Fruit fly (Drosophila melanogaster) whole organism, pupa: ENCODE data around the gene Nep6.

ENCODE experiments used
- CG10348 ChIP-seq: fragments of 200-800 bp; sonication (Bioruptor generic); IDR thresholded peaks from 2 replicates; pipeline ENCODE4 v1.3.6; 2022; ENCODE audit warnings: missing biosample characterization, missing genetic modification characterization
- CG12605 ChIP-seq: fragments of 200-800 bp; sonication (Bioruptor generic); IDR thresholded peaks from 2 replicates; pipeline ENCODE4 v1.3.6; 2022; ENCODE audit warnings: missing biosample characterization, missing genetic modification characterization
- CG13204 ChIP-seq: fragments of 200-800 bp; sonication (Bioruptor generic); optimal IDR thresholded peaks from 2 replicates; lab custom pipeline; 2018; ENCODE audit warnings: missing biosample characterization, mild to moderate bottlenecking, missing genetic modification characterization, moderate library complexity
- CG14655 ChIP-seq: fragments of 200-800 bp; sonication (Bioruptor generic); optimal IDR thresholded peaks from 3 replicates; lab custom pipeline; 2017; ENCODE audit warnings: mild to moderate bottlenecking, missing biosample characterization, missing genetic modification reagents, missing genetic modification characterization
- CG15710 ChIP-seq: fragments of 200-800 bp; sonication (Bioruptor generic); optimal IDR thresholded peaks from 2 replicates; lab custom pipeline; 2018; ENCODE audit warnings: missing biosample characterization, mild to moderate bottlenecking, missing genetic modification characterization, moderate library complexity
- CG17806 ChIP-seq: fragments of 200-800 bp; sonication (Bioruptor generic); optimal IDR thresholded peaks from 2 replicates; lab custom pipeline; 2018; ENCODE audit warnings: missing biosample characterization, mild to moderate bottlenecking, missing genetic modification characterization, moderate library complexity
- CG32121 ChIP-seq: fragments of 200-800 bp; sonication (Bioruptor generic); IDR thresholded peaks from 2 replicates; pipeline ENCODE4 v1.3.6; 2022; ENCODE audit warnings: missing biosample characterization, missing genetic modification characterization
- CG34367 ChIP-seq: fragments of 200-800 bp; sonication (Bioruptor generic); optimal IDR thresholded peaks from 2 replicates; lab custom pipeline; 2018; ENCODE audit warnings: missing biosample characterization, mild to moderate bottlenecking, missing genetic modification characterization
- CG4496 ChIP-seq: fragments of 200-800 bp; sonication (Bioruptor generic); IDR thresholded peaks from 3 replicates; pipeline ENCODE4 v1.3.6; 2022; ENCODE audit warnings: missing biosample characterization, missing genetic modification characterization
- CG8159 ChIP-seq: fragments of 200-800 bp; sonication (Bioruptor generic); optimal IDR thresholded peaks from 3 replicates; lab custom pipeline; 2018; ENCODE audit warnings: missing biosample characterization, mild to moderate bottlenecking, missing genetic modification characterization, moderate library complexity
- CG8301 ChIP-seq: fragments of 200-800 bp; sonication (Bioruptor generic); optimal IDR thresholded peaks from 2 replicates; lab custom pipeline; 2018; ENCODE audit warnings: missing biosample characterization, mild to moderate bottlenecking, missing genetic modification characterization
- CG9948 ChIP-seq: fragments of 200-800 bp; sonication (Bioruptor generic); optimal IDR thresholded peaks from 2 replicates; lab custom pipeline; 2018; ENCODE audit warnings: missing biosample characterization, mild to moderate bottlenecking, missing genetic modification characterization, moderate library complexity
- D1 ChIP-seq: fragments of 200-800 bp; sonication (Bioruptor generic); optimal IDR thresholded peaks from 2 replicates; lab custom pipeline; 2018; ENCODE audit warnings: missing biosample characterization, mild to moderate bottlenecking, missing genetic modification characterization, moderate library complexity
- EcR ChIP-seq: fragments of 200-800 bp; sonication (Bioruptor generic); optimal IDR thresholded peaks from 3 replicates; lab custom pipeline; 2019; ENCODE audit warnings: missing biosample characterization, missing genetic modification characterization, mild to moderate bottlenecking, moderate library complexity, missing genetic modification reagents
- Ets98B ChIP-seq: fragments of 200-800 bp; sonication (Bioruptor generic); IDR thresholded peaks from 2 replicates; pipeline ENCODE4 v1.3.6; 2022; ENCODE audit warnings: missing biosample characterization, missing genetic modification characterization
- Pif1A ChIP-seq: fragments of 200-800 bp; sonication (Bioruptor generic); optimal IDR thresholded peaks from 3 replicates; lab custom pipeline; 2016; ENCODE audit warnings: missing biosample characterization, missing genetic modification characterization
- Pif1B ChIP-seq: fragments of 200-800 bp; sonication (Bioruptor generic); optimal IDR thresholded peaks from 3 replicates; lab custom pipeline; 2016; ENCODE audit warnings: missing biosample characterization, missing genetic modification characterization
- Snoo ChIP-seq: fragments of 200-800 bp; sonication (Bioruptor generic); optimal IDR thresholded peaks from 3 replicates; lab custom pipeline; 2017; ENCODE audit warnings: missing biosample characterization, mild to moderate bottlenecking, missing genetic modification characterization, inconsistent platforms
- fd96Ca ChIP-seq: fragments of 200-800 bp; sonication (Bioruptor generic); IDR thresholded peaks from 3 replicates; pipeline ENCODE4 v1.3.6; 2022; ENCODE audit warnings: missing biosample characterization, missing genetic modification characterization
- gl ChIP-seq: fragments of 200-800 bp; sonication (Bioruptor generic); optimal IDR thresholded peaks from 2 replicates; lab custom pipeline; 2018; ENCODE audit warnings: missing biosample characterization, mild to moderate bottlenecking, missing genetic modification characterization
- rn ChIP-seq: fragments of 200-800 bp; sonication (Bioruptor generic); IDR thresholded peaks from 2 replicates; pipeline ENCODE4 v1.3.6; 2022; ENCODE audit warnings: missing biosample characterization, missing genetic modification characterization

Gene Nep6

dm6 chrX:12765736-12766135 lies 35.7 kb upstream of the Nep6 start:
- no peak for TF ChIP-seq CG14655 (GFP tag; lab: Kevin White, UChicago)
- TF ChIP-seq CG8159 (tag; lab: Kevin White, UChicago), result peak; percentile 0
- no peak for TF ChIP-seq CG17806 (tag; lab: Kevin White, UChicago)

dm6 chrX:12766286-12766685 lies 35.2 kb upstream of the Nep6 start:
- TF ChIP-seq gl (tag; lab: Kevin White, UChicago) (no peak), CG8159 (tag; lab: Kevin White, UChicago) (peak; percentile 56), EcR (no peak), CG8301 (tag; lab: Kevin White, UChicago) (peak; percentile 47), D1 (tag; lab: Kevin White, UChicago) (no peak), fd96Ca (no peak), CG14655 (GFP tag; lab: Kevin White, UChicago) (peak; percentile 54), CG13204 (GFP tag; lab: Kevin White, UChicago) (no peak), Ets98B (no peak; the same call in 1 of the 2 replicates), CG17806 (tag; lab: Kevin White, UChicago) (peak; percentile 42), CG10348 (GFP tag; lab: Robert Waterston, UW) (no peak), Pif1B (peak; percentile 21), CG9948 (tag; lab: Kevin White, UChicago) (no peak), rn (GFP tag; lab: Robert Waterston, UW) (peak; percentile 37; the same call in 1 of the 2 replicates), CG15710 (tag; lab: Kevin White, UChicago) (no peak), CG34367 (tag; lab: Kevin White, UChicago) (no peak), CG32121 (GFP tag; lab: Robert Waterston, UW) (no peak), Pif1A (GFP tag; lab: Kevin White, UChicago) (peak; percentile 48), CG4496 (GFP tag; lab: Robert Waterston, UW) (no peak; the same call in 2 of the 3 replicates), Snoo (no peak), CG12605 (GFP tag; lab: Robert Waterston, UW) (no peak)

dm6 chrX:12777195-12777594 lies 24.3 kb upstream of the Nep6 start:
- TF ChIP-seq CG9948 (tag; lab: Kevin White, UChicago), result no peak
- no peak for TF ChIP-seq CG8301 (tag; lab: Kevin White, UChicago)
- TF ChIP-seq Pif1A (GFP tag; lab: Kevin White, UChicago), result no peak
- TF ChIP-seq rn (GFP tag; lab: Robert Waterston, UW), result no peak
- TF ChIP-seq EcR, result no peak
- no peak for TF ChIP-seq CG32121 (GFP tag; lab: Robert Waterston, UW)
- TF ChIP-seq CG17806 (tag; lab: Kevin White, UChicago), result no peak

dm6 chrX:12777763-12778408 lies 23.6 kb upstream of the Nep6 start:
- no peak for TF ChIP-seq CG34367 (tag; lab: Kevin White, UChicago)
- no peak for TF ChIP-seq Pif1B
- 0 out of 3 replicates have a peak, but pooled peaks have one; percentile 16 for TF ChIP-seq CG4496 (GFP tag; lab: Robert Waterston, UW)
- TF ChIP-seq gl (tag; lab: Kevin White, UChicago), result no peak
- TF ChIP-seq EcR, result no peak
- TF ChIP-seq CG15710 (tag; lab: Kevin White, UChicago), result no peak
- no peak for TF ChIP-seq CG9948 (tag; lab: Kevin White, UChicago)
- no peak for TF ChIP-seq Ets98B
- TF ChIP-seq CG12605 (GFP tag; lab: Robert Waterston, UW), result no peak
- TF ChIP-seq CG8301 (tag; lab: Kevin White, UChicago), result peak; percentile 19
- no peak for TF ChIP-seq Snoo
- TF ChIP-seq CG10348 (GFP tag; lab: Robert Waterston, UW), result no peak
- TF ChIP-seq CG14655 (GFP tag; lab: Kevin White, UChicago), result peak; percentile 48
- no peak for TF ChIP-seq CG17806 (tag; lab: Kevin White, UChicago)
- TF ChIP-seq Pif1A (GFP tag; lab: Kevin White, UChicago), result peak; percentile 11
- peak; percentile 37; the same call in 1 of the 2 replicates for TF ChIP-seq CG32121 (GFP tag; lab: Robert Waterston, UW)
- TF ChIP-seq fd96Ca, result no peak
- TF ChIP-seq rn (GFP tag; lab: Robert Waterston, UW), result no peak
- TF ChIP-seq D1 (tag; lab: Kevin White, UChicago), result no peak
- peak; percentile 50 for TF ChIP-seq CG8159 (tag; lab: Kevin White, UChicago)
- no peak for TF ChIP-seq CG13204 (GFP tag; lab: Kevin White, UChicago)

dm6 chrX:12784690-12785441 lies 16.6 kb upstream of the Nep6 start, which contains the start of gene CG32647:
Gene CG32647 (minus strand): TSS chrX:12784958.
- TF ChIP-seq CG32121 (GFP tag; lab: Robert Waterston, UW) (no peak; the same call in 1 of the 2 replicates), CG12605 (GFP tag; lab: Robert Waterston, UW) (0 out of 2 replicates have a peak, but pooled peaks have one; percentile 13)

dm6 chrX:12821556-12821955 lies 20.1 kb downstream of the Nep6 start:
- TF ChIP-seq CG13204 (GFP tag; lab: Kevin White, UChicago) (no peak), CG12605 (GFP tag; lab: Robert Waterston, UW) (no peak), CG15710 (tag; lab: Kevin White, UChicago) (no peak), CG17806 (tag; lab: Kevin White, UChicago) (no peak), Pif1A (GFP tag; lab: Kevin White, UChicago) (no peak), CG9948 (tag; lab: Kevin White, UChicago) (no peak), EcR (no peak), CG32121 (GFP tag; lab: Robert Waterston, UW) (no peak), Ets98B (no peak), CG8159 (tag; lab: Kevin White, UChicago) (no peak), CG10348 (GFP tag; lab: Robert Waterston, UW) (no peak), rn (GFP tag; lab: Robert Waterston, UW) (no peak)
